Worm (Caenorhabditis elegans): ENCODE data around the gene F59D12.3.
A peak's percentile ranks its signal among the peaks of the same experiment; 100 is the strongest.

Gene F59D12.3

ce11 chrX:15604236-15604635 is 46.5 kb downstream of the F59D12.3 start:
- no peak for TF ChIP-seq aly-2 (tag; optimal IDR thresholded peaks at IDR 0.05)
- no peak for TF ChIP-seq nhr-25 (tag; optimal IDR thresholded peaks at IDR 0.05)
- no peak for TF ChIP-seq hmg-11 (tag; optimal IDR thresholded peaks at IDR 0.05)
- TF ChIP-seq lsy-12 (tag; optimal IDR thresholded peaks at IDR 0.05) = no peak
- no peak for TF ChIP-seq skn-1 (tag; optimal IDR thresholded peaks at IDR 0.05)
- TF ChIP-seq nfya-1 (tag; optimal IDR thresholded peaks at IDR 0.05; ENCODE audit: insufficient read depth) = no peak
- TF ChIP-seq ceh-82 (tag; optimal IDR thresholded peaks at IDR 0.05) = no peak
- TF ChIP-seq nhr-76 (tag; optimal IDR thresholded peaks at IDR 0.05) = no peak
- no peak for TF ChIP-seq ZK546.5 (tag; optimal IDR thresholded peaks at IDR 0.05)
- TF ChIP-seq nhr-237 (tag; optimal IDR thresholded peaks at IDR 0.05) = no peak
- TF ChIP-seq egl-5 (tag; optimal IDR thresholded peaks at IDR 0.05) = no peak
- no peak for TF ChIP-seq sea-2 (GFP tag; optimal IDR thresholded peaks at IDR 0.05)
- TF ChIP-seq fos-1 (tag; optimal IDR thresholded peaks at IDR 0.05) = no peak
- TF ChIP-seq fkh-10 (GFP tag; optimal IDR thresholded peaks at IDR 0.05) = no peak
- TF ChIP-seq lin-15B (tag; optimal IDR thresholded peaks at IDR 0.05) = no peak
- TF ChIP-seq nhr-28 (tag; optimal IDR thresholded peaks at IDR 0.05) = no peak
- no peak for TF ChIP-seq fkh-2 (tag; optimal IDR thresholded peaks at IDR 0.05)
- TF ChIP-seq elt-3 (tag; optimal IDR thresholded peaks at IDR 0.05) = no peak
- TF ChIP-seq nhr-11 (tag; optimal IDR thresholded peaks at IDR 0.05) = no peak
- TF ChIP-seq elt-2 (tag; optimal IDR thresholded peaks at IDR 0.05) = no peak

ce11 chrX:15600512-15601117 is 50.2 kb downstream of the F59D12.3 start, which contains the start of gene ent-2:
TSS of gene ent-2 (plus strand) at chrX:15601067.
- TF ChIP-seq nhr-67 (tag; optimal IDR thresholded peaks at IDR 0.05) (no peak), hmg-11 (tag; optimal IDR thresholded peaks at IDR 0.05) (peak; percentile 80), mdl-1 (tag; optimal IDR thresholded peaks at IDR 0.05) (peak; percentile 11), nfya-1 (tag; optimal IDR thresholded peaks at IDR 0.05; ENCODE audit: insufficient read depth) (peak; percentile 64), fkh-10 (GFP tag; optimal IDR thresholded peaks at IDR 0.05) (peak; percentile 20), elt-1 (tag; optimal IDR thresholded peaks at IDR 0.05) (no peak), lin-39 (tag; optimal IDR thresholded peaks at IDR 0.05) (peak; percentile 80), nhr-12 (tag; optimal IDR thresholded peaks at IDR 0.05) (no peak), skn-1 (tag; optimal IDR thresholded peaks at IDR 0.05) (peak; percentile 32), lin-15B (tag; optimal IDR thresholded peaks at IDR 0.05) (peak; percentile 23), nhr-43 (tag; optimal IDR thresholded peaks at IDR 0.05; ENCODE audit: poor library complexity, severe bottlenecking) (no peak)

- TF ChIP-seq nfya-1 (tag; optimal IDR thresholded peaks at IDR 0.05; ENCODE audit: insufficient read depth) (no peak), pqm-1 (tag; optimal IDR thresholded peaks at IDR 0.05) (no peak), nhr-77 (tag; optimal IDR thresholded peaks at IDR 0.05) (no peak), nhr-12 (tag; optimal IDR thresholded peaks at IDR 0.05) (no peak), unc-62 (GFP tag; optimal IDR thresholded peaks at IDR 0.05) (no peak), lin-15B (tag; optimal IDR thresholded peaks at IDR 0.05) (no peak), snpc-4 (tag; optimal IDR thresholded peaks at IDR 0.05) (no peak), ceh-9 (tag; optimal IDR thresholded peaks at IDR 0.05) (no peak), nhr-67 (tag; optimal IDR thresholded peaks at IDR 0.05) (no peak), nhr-23 (tag; optimal IDR thresholded peaks at IDR 0.05) (no peak), hmg-11 (tag; optimal IDR thresholded peaks at IDR 0.05) (no peak), ceh-16 (tag; optimal IDR thresholded peaks at IDR 0.05) (no peak), lsy-12 (tag; optimal IDR thresholded peaks at IDR 0.05) (no peak), egl-27 (tag; optimal IDR thresholded peaks at IDR 0.05) (no peak), nhr-76 (tag; optimal IDR thresholded peaks at IDR 0.05) (no peak), mdl-1 (tag; optimal IDR thresholded peaks at IDR 0.05) (no peak), zag-1 (tag; optimal IDR thresholded peaks at IDR 0.05) (no peak), ztf-11 (tag; optimal IDR thresholded peaks at IDR 0.05) (no peak), elt-2 (tag; optimal IDR thresholded peaks at IDR 0.05) (no peak)
These were observed 50.8 kb downstream of the F59D12.3 start for ce11 chrX:15599925-15600324.
